Fruit fly (Drosophila melanogaster): ENCODE measurements around the gene FarO.

DNA sequence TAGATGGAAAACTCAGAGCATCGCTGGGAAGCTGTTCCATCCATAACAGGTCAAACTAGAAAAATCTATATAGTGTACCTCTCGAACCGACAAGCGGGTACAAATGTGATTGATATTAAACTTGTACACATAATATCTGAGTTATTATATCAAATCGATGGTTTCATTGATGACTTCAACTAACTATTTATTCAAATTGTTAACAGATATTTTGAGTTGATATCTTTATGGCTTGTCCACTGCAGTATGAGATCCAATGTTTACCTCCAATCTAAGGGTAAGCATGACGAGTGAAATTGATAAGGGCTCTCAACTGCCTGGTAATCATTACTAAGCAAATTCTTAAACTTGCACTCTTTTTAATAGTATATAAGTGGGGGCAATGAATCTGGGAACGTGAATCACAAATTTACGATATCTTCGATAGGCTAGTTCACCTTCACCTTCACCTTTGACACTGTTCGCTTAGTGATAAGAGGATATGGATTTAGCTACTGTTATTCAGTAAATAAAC lies 27.7 kb downstream of the FarO start, which contains the start of gene Cyp4d2:
- TF ChIP-seq sv (GFP tag; optimal IDR thresholded peaks at IDR 0.05) (no peak), OdsH (GFP tag; optimal IDR thresholded peaks at IDR 0.05) (no peak), Jra (GFP tag; optimal IDR thresholded peaks at IDR 0.05) (no peak), CG32264 (GFP tag; optimal IDR thresholded peaks at IDR 0.05) (no peak), usp (GFP tag; optimal IDR thresholded peaks at IDR 0.05) (no peak)

Measured in whole organism, wandering third instar larva.